Fruit fly (Drosophila melanogaster): Measurements from ENCODE around the gene CG4558.

CG4558 gene

dm6 chrX:6855366-6856200 lies 6.0 kb downstream of the CG4558 start (continued):
- TF ChIP-seq CG12391 (tag; optimal IDR thresholded peaks at IDR 0.05), result peak; percentile 93
- TF ChIP-seq abd-A (tag; optimal IDR thresholded peaks at IDR 0.05), result peak; percentile 93
- peak; percentile 53 for TF ChIP-seq CG12155 (GFP tag; optimal IDR thresholded peaks at IDR 0.05)
- TF ChIP-seq Nf-YA (GFP tag; IDR thresholded peaks at IDR 0.05), result no peak
- peak; percentile 94 for TF ChIP-seq unpg (GFP tag; optimal IDR thresholded peaks at IDR 0.05)
- TF ChIP-seq Eip74EF (GFP tag; optimal IDR thresholded peaks at IDR 0.05), result peak in 1 of 2 experiments; percentile 93
- peak; percentile 77 for TF ChIP-seq H15 (GFP tag; IDR thresholded peaks at IDR 0.05)
- peak; percentile 71 for TF ChIP-seq CG13296 (GFP tag; optimal IDR thresholded peaks at IDR 0.05)
- peak; percentile 88 for TF ChIP-seq gsb-n (tag; optimal IDR thresholded peaks at IDR 0.05)
- TF ChIP-seq NC2β (GFP tag; optimal IDR thresholded peaks at IDR 0.05), result peak; percentile 61
- peak; percentile 84 for TF ChIP-seq fd96Cb (tag; optimal IDR thresholded peaks at IDR 0.05)
- peak; percentile 26 for TF ChIP-seq Deaf1 (tag; optimal IDR thresholded peaks at IDR 0.05)
- peak; percentile 71 for TF ChIP-seq CG4820 (GFP tag; optimal IDR thresholded peaks at IDR 0.05)
- 0 out of 3 replicates have a peak, but pooled peaks have one; percentile 55 for TF ChIP-seq CG11456 (GFP tag; IDR thresholded peaks at IDR 0.05)
- peak; percentile 90 for TF ChIP-seq Xbp1 (GFP tag; optimal IDR thresholded peaks at IDR 0.05)
- TF ChIP-seq CG2129 (GFP tag; IDR thresholded peaks at IDR 0.05; ENCODE audit: partially characterized antibody), result no peak
- TF ChIP-seq Vsx1 (GFP tag; optimal IDR thresholded peaks at IDR 0.05), result peak; percentile 71
- peak; percentile 48 for TF ChIP-seq cato (GFP tag; optimal IDR thresholded peaks at IDR 0.05; ENCODE audit: borderline replicate concordance)
- peak; percentile 2 for TF ChIP-seq ftz-f1 (GFP tag; optimal IDR thresholded peaks at IDR 0.05)
- peak; percentile 33; the same call in 1 of the 3 replicates for TF ChIP-seq gce (GFP tag; IDR thresholded peaks at IDR 0.05)
- peak; percentile 18; the same call in 1 of the 2 replicates for TF ChIP-seq peb (GFP tag; IDR thresholded peaks at IDR 0.05)
- peak; percentile 34 for TF ChIP-seq CG15011 (GFP tag; optimal IDR thresholded peaks at IDR 0.05)
- TF ChIP-seq Ada2b (GFP tag; IDR thresholded peaks at IDR 0.05), result peak; percentile 53
- peak; percentile 83 for TF ChIP-seq CG32767 (GFP tag; IDR thresholded peaks at IDR 0.05)
- TF ChIP-seq ac (GFP tag; optimal IDR thresholded peaks at IDR 0.05), result peak; percentile 65
- peak in 1 of 2 experiments; percentile 90 for TF ChIP-seq eve (GFP tag; optimal IDR thresholded peaks at IDR 0.05)
- peak; percentile 81 for TF ChIP-seq pnt (GFP tag; optimal IDR thresholded peaks at IDR 0.05)
- TF ChIP-seq CG4328 (GFP tag; optimal IDR thresholded peaks at IDR 0.05), result peak; percentile 45
- peak; percentile 89 for TF ChIP-seq CG18262 (tag; optimal IDR thresholded peaks at IDR 0.05)
- 0 out of 2 replicates have a peak, but pooled peaks have one; percentile 13 for TF ChIP-seq CG7372 (GFP tag; IDR thresholded peaks at IDR 0.05)
- no peak for TF ChIP-seq gsb (GFP tag; IDR thresholded peaks at IDR 0.05)
- peak; percentile 52 for TF ChIP-seq E2f1 (GFP tag; IDR thresholded peaks at IDR 0.05)
- peak; percentile 70 for TF ChIP-seq pho (GFP tag; optimal IDR thresholded peaks at IDR 0.05)
- peak; percentile 50 for TF ChIP-seq CG18599 (GFP tag; optimal IDR thresholded peaks at IDR 0.05)
- 0 out of 3 replicates have a peak, but pooled peaks have one; percentile 27 for TF ChIP-seq jigr1 (GFP tag; IDR thresholded peaks at IDR 0.05)
- peak; percentile 71 for TF ChIP-seq Drgx (GFP tag; IDR thresholded peaks at IDR 0.05)
- TF ChIP-seq Stat92E (GFP tag; optimal IDR thresholded peaks at IDR 0.05), result no peak
- no peak for TF ChIP-seq sens-2 (GFP tag; IDR thresholded peaks at IDR 0.05)
- TF ChIP-seq CG13123 (GFP tag; optimal IDR thresholded peaks at IDR 0.05), result peak; percentile 39
- peak; percentile 78 for TF ChIP-seq CG12104 (GFP tag; optimal IDR thresholded peaks at IDR 0.05)
- peak; percentile 3 for TF ChIP-seq BEAF-32 (GFP tag; optimal IDR thresholded peaks at IDR 0.05)
- peak; percentile 48 for TF ChIP-seq fd102C (GFP tag; optimal IDR thresholded peaks at IDR 0.05)
- no peak for TF ChIP-seq CG1024 (GFP tag; IDR thresholded peaks at IDR 0.05)
- peak; percentile 74 for TF ChIP-seq E2f2 (GFP tag; IDR thresholded peaks at IDR 0.05)
- peak; percentile 60 for TF ChIP-seq CG8290 (GFP tag; optimal IDR thresholded peaks at IDR 0.05)
- peak; percentile 8 to 42 for TF ChIP-seq CG8290 (tag; optimal IDR thresholded peaks at IDR 0.05)
- TF ChIP-seq CG10209 (GFP tag; optimal IDR thresholded peaks at IDR 0.05), result peak; percentile 75
- TF ChIP-seq CG10267 (tag; optimal IDR thresholded peaks at IDR 0.05), result peak; percentile 70

Data from whole organism, embryonic.